Fruit fly (Drosophila melanogaster) whole organism, prepupa: ENCODE results near the gene Rrp47.
A peak's percentile ranks its signal among the peaks of the same experiment; 100 is the strongest.

ENCODE experiments used
- CG10631 ChIP-seq: fragments of 200-800 bp; sonication (Bioruptor generic); optimal IDR thresholded peaks from 2 replicates; lab custom pipeline; 2016; ENCODE audit warnings: missing biosample characterization, missing genetic modification characterization
- CG10669 ChIP-seq: fragments of 200-800 bp; sonication (Bioruptor generic); optimal IDR thresholded peaks from 3 replicates; lab custom pipeline; 2018; ENCODE audit warnings: missing biosample characterization, mild to moderate bottlenecking, missing genetic modification characterization, moderate library complexity
- CG11294 ChIP-seq: fragments of 200-800 bp; sonication (Bioruptor generic); IDR thresholded peaks from 2 replicates; pipeline ENCODE4 v1.3.6; 2022; ENCODE audit warnings: missing biosample characterization, missing genetic modification characterization
- CG11762 ChIP-seq: fragments of 200-800 bp; sonication (Bioruptor generic); optimal IDR thresholded peaks from 3 replicates; lab custom pipeline; 2016; ENCODE audit warnings: missing biosample characterization, missing genetic modification characterization; ENCODE audit not compliant: insufficient read depth
- CG15336 ChIP-seq: fragments of 200-800 bp; sonication (Bioruptor generic); IDR thresholded peaks from 2 replicates; pipeline ENCODE4 v1.3.6; 2022; ENCODE audit warnings: missing biosample characterization, missing genetic modification characterization
- CG1621 ChIP-seq: fragments of 200-800 bp; sonication (Bioruptor generic); optimal IDR thresholded peaks from 3 replicates; lab custom pipeline; 2018; ENCODE audit warnings: missing biosample characterization, mild to moderate bottlenecking, missing genetic modification characterization
- CG16779 ChIP-seq: fragments of 200-800 bp; sonication (Bioruptor generic); optimal IDR thresholded peaks from 3 replicates; lab custom pipeline; 2017; ENCODE audit warnings: missing biosample characterization, mild to moderate bottlenecking, missing genetic modification characterization
- CG3032 ChIP-seq: fragments of 200-800 bp; optimal IDR thresholded peaks from 2 replicates; lab custom pipeline; 2019; ENCODE audit warnings: missing biosample characterization, mild to moderate bottlenecking, missing genetic modification characterization, moderate library complexity
- CG31627 ChIP-seq: fragments of 200-800 bp; sonication (Bioruptor generic); optimal IDR thresholded peaks from 3 replicates; lab custom pipeline; 2016; ENCODE audit warnings: missing biosample characterization, missing genetic modification characterization
- CG34406 ChIP-seq: fragments of 200-800 bp; sonication (Bioruptor generic); optimal IDR thresholded peaks from 3 replicates; lab custom pipeline; 2016; ENCODE audit warnings: missing biosample characterization, missing genetic modification characterization
- CG3919 ChIP-seq: fragments of 200-800 bp; sonication (Bioruptor generic); optimal IDR thresholded peaks from 3 replicates; lab custom pipeline; 2016; ENCODE audit warnings: missing biosample characterization, missing genetic modification characterization
- CG6163 ChIP-seq: fragments of 200-800 bp; sonication (Bioruptor generic); IDR thresholded peaks from 3 replicates; pipeline ENCODE4 v1.3.6; 2022; ENCODE audit warnings: missing biosample characterization, missing genetic modification characterization
- CG6276 ChIP-seq: fragments of 200-800 bp; sonication (Bioruptor generic); optimal IDR thresholded peaks from 2 replicates; lab custom pipeline; 2017; ENCODE audit warnings: missing biosample characterization, mild to moderate bottlenecking, missing genetic modification characterization
- CG6792 ChIP-seq: fragments of 200-800 bp; sonication (Bioruptor generic); optimal IDR thresholded peaks from 3 replicates; lab custom pipeline; 2016; ENCODE audit warnings: missing biosample characterization, missing genetic modification characterization
- CG6854 ChIP-seq: fragments of 200-800 bp; sonication (Bioruptor generic); optimal IDR thresholded peaks from 2 replicates; lab custom pipeline; 2017; ENCODE audit warnings: missing biosample characterization, mild to moderate bottlenecking, missing genetic modification characterization
- CG7368 ChIP-seq: fragments of 200-800 bp; sonication (Bioruptor generic); optimal IDR thresholded peaks from 3 replicates; lab custom pipeline; 2016; ENCODE audit warnings: missing biosample characterization, missing genetic modification characterization
- CG8119 ChIP-seq: fragments of 200-800 bp; sonication (Bioruptor generic); IDR thresholded peaks from 3 replicates; pipeline ENCODE4 v1.3.6; 2022; ENCODE audit warnings: missing biosample characterization, missing genetic modification characterization
- CG8632 ChIP-seq: fragments of 200-800 bp; sonication (Bioruptor generic); optimal IDR thresholded peaks from 3 replicates; lab custom pipeline; 2016; ENCODE audit warnings: missing biosample characterization, missing genetic modification characterization
- Eip75B ChIP-seq: fragments of 200-800 bp; sonication (Bioruptor generic); optimal IDR thresholded peaks from 3 replicates; lab custom pipeline; 2016; ENCODE audit warnings: missing biosample characterization, missing genetic modification characterization
- Eip78C ChIP-seq: fragments of 200-800 bp; sonication (Bioruptor generic); peaks from one replicate; lab custom pipeline; 2016; ENCODE audit warnings: missing biosample characterization, missing genetic modification characterization
- Ets21C ChIP-seq: fragments of 200-800 bp; sonication (Bioruptor generic); optimal IDR thresholded peaks from 3 replicates; lab custom pipeline; 2016; ENCODE audit warnings: missing biosample characterization, missing genetic modification characterization
- Gug ChIP-seq: fragments of 200-800 bp; sonication (Bioruptor generic); IDR thresholded peaks from 2 replicates; pipeline ENCODE4 v1.3.6; 2022; ENCODE audit warnings: missing biosample characterization, missing genetic modification characterization
- Hr39 ChIP-seq: fragments of 200-800 bp; sonication (Bioruptor generic); optimal IDR thresholded peaks from 2 replicates; lab custom pipeline; 2016; ENCODE audit warnings: missing biosample characterization, missing genetic modification characterization
- Hr4 ChIP-seq: fragments of 200-800 bp; sonication (Bioruptor generic); optimal IDR thresholded peaks from 3 replicates; lab custom pipeline; 2016; ENCODE audit warnings: missing biosample characterization, missing genetic modification characterization
- Met ChIP-seq: fragments of 200-800 bp; sonication (Bioruptor generic); optimal IDR thresholded peaks from 3 replicates; lab custom pipeline; 2016; ENCODE audit warnings: missing biosample characterization, missing genetic modification characterization
- OdsH ChIP-seq: fragments of 200-800 bp; sonication (Bioruptor generic); optimal IDR thresholded peaks from 3 replicates; lab custom pipeline; 2016; ENCODE audit warnings: missing biosample characterization, missing genetic modification characterization
- Smox ChIP-seq: fragments of 200-800 bp; sonication (Bioruptor generic); optimal IDR thresholded peaks from 3 replicates; lab custom pipeline; 2016; ENCODE audit warnings: missing biosample characterization, missing genetic modification characterization
- Sox15 ChIP-seq: fragments of 200-800 bp; sonication (Bioruptor generic); optimal IDR thresholded peaks from 3 replicates; lab custom pipeline; 2016; ENCODE audit warnings: missing biosample characterization, missing genetic modification characterization
- achi ChIP-seq: fragments of 200-800 bp; sonication (Bioruptor generic); optimal IDR thresholded peaks from 3 replicates; lab custom pipeline; 2016; ENCODE audit warnings: missing biosample characterization, missing genetic modification characterization
- acj6 ChIP-seq: fragments of 200-800 bp; sonication (Bioruptor generic); optimal IDR thresholded peaks from 3 replicates; lab custom pipeline; 2016; ENCODE audit warnings: missing biosample characterization, missing genetic modification characterization
- cyc ChIP-seq: fragments of 200-800 bp; sonication (Bioruptor generic); optimal IDR thresholded peaks from 3 replicates; lab custom pipeline; 2016; ENCODE audit warnings: missing biosample characterization, missing genetic modification characterization
- dsx ChIP-seq: fragments of 200-800 bp; optimal IDR thresholded peaks from 3 replicates; lab custom pipeline; 2019; ENCODE audit warnings: missing biosample characterization, mild to moderate bottlenecking, missing genetic modification characterization, moderate library complexity; ENCODE audit not compliant: poor library complexity, severe bottlenecking
- esn ChIP-seq: fragments of 200-800 bp; sonication (Bioruptor generic); optimal IDR thresholded peaks from 2 replicates; lab custom pipeline; 2016; ENCODE audit warnings: missing biosample characterization, mild to moderate bottlenecking, missing genetic modification characterization, moderate library complexity
- fd59A ChIP-seq: fragments of 200-800 bp; sonication (Bioruptor generic); optimal IDR thresholded peaks from 2 replicates; lab custom pipeline; 2017; ENCODE audit warnings: missing biosample characterization, mild to moderate bottlenecking, missing genetic modification characterization, missing genetic modification reagents
- lz ChIP-seq: fragments of 200-800 bp; sonication (Bioruptor generic); optimal IDR thresholded peaks from 3 replicates; lab custom pipeline; 2016; ENCODE audit warnings: missing biosample characterization, missing genetic modification characterization
- spab ChIP-seq: fragments of 200-800 bp; sonication (Bioruptor generic); optimal IDR thresholded peaks from 2 replicates; lab custom pipeline; 2017; ENCODE audit warnings: missing biosample characterization, mild to moderate bottlenecking, missing genetic modification characterization, missing genetic modification reagents
- svp ChIP-seq: fragments of 200-800 bp; sonication (Bioruptor generic); peaks from one replicate; lab custom pipeline; 2016; ENCODE audit warnings: missing biosample characterization, missing genetic modification characterization
- topi ChIP-seq: fragments of 200-800 bp; sonication (Bioruptor generic); optimal IDR thresholded peaks from 3 replicates; lab custom pipeline; 2016; ENCODE audit warnings: missing biosample characterization, missing genetic modification characterization
- vri ChIP-seq: fragments of 200-800 bp; sonication (Bioruptor generic); optimal IDR thresholded peaks from 3 replicates; lab custom pipeline; 2016; ENCODE audit warnings: missing biosample characterization, mild to moderate bottlenecking, missing genetic modification characterization

Rrp47 gene

dm6 chrX:15986654-15987053 lies 42.0 kb downstream of the Rrp47 start, which contains the start of gene ND-20:
Gene ND-20, minus strand, starts transcription at chrX:15986808.
- peak; percentile 39 for TF ChIP-seq Hr39 (GFP tag; lab: Kevin White, UChicago)
- TF ChIP-seq Ets21C (GFP tag; lab: Kevin White, UChicago) = peak; percentile 8
- TF ChIP-seq CG10631 (GFP tag; lab: Kevin White, UChicago) = no peak
- TF ChIP-seq Sox15 (GFP tag; lab: Kevin White, UChicago) = no peak
- TF ChIP-seq Eip78C = peak; percentile 24
- no peak for TF ChIP-seq CG34406 (GFP tag; lab: Kevin White, UChicago)
- peak; percentile 10 for TF ChIP-seq CG31627
- no peak for TF ChIP-seq CG8632 (GFP tag; lab: Kevin White, UChicago)
- peak; percentile 36 for TF ChIP-seq CG3032 (tag; lab: Kevin White, UChicago)
- TF ChIP-seq lz (GFP tag; lab: Kevin White, UChicago) = peak; percentile 11
- no peak for TF ChIP-seq CG7368 (GFP tag; lab: Kevin White, UChicago)
- TF ChIP-seq dsx = no peak
- TF ChIP-seq esn (GFP tag; lab: Kevin White, UChicago) = peak; percentile 2
- no peak for TF ChIP-seq CG6792
- no peak for TF ChIP-seq Met (GFP tag; lab: Kevin White, UChicago)
- TF ChIP-seq cyc (GFP tag; lab: Kevin White, UChicago) = peak; percentile 11
- TF ChIP-seq fd59A (GFP tag; lab: Kevin White, UChicago) = no peak
- TF ChIP-seq topi (GFP tag; lab: Kevin White, UChicago) = no peak
- no peak for TF ChIP-seq CG3919 (GFP tag; lab: Kevin White, UChicago)
- no peak for TF ChIP-seq CG8119 (GFP tag; lab: Robert Waterston, UW)
- TF ChIP-seq svp (GFP tag; lab: Kevin White, UChicago) = peak; percentile 83
- no peak for TF ChIP-seq CG10669 (GFP tag; lab: Kevin White, UChicago)

dm6 chrX:15989631-15990030 lies 44.9 kb downstream of the Rrp47 start:
- no peak for TF ChIP-seq Sox15 (GFP tag; lab: Kevin White, UChicago)
- no peak for TF ChIP-seq vri (GFP tag; lab: Kevin White, UChicago)
- TF ChIP-seq spab (GFP tag; lab: Kevin White, UChicago) = no peak
- no peak for TF ChIP-seq Smox (GFP tag; lab: Kevin White, UChicago)
- no peak for TF ChIP-seq CG11294
- TF ChIP-seq CG1621 (tag; lab: Kevin White, UChicago) = no peak
- TF ChIP-seq CG6163 (GFP tag; lab: Robert Waterston, UW) = no peak
- TF ChIP-seq CG3032 (tag; lab: Kevin White, UChicago) = no peak
- no peak for TF ChIP-seq CG6276
- TF ChIP-seq Eip75B (GFP tag; lab: Kevin White, UChicago) = no peak
- TF ChIP-seq CG31627 = no peak
- no peak for TF ChIP-seq CG11762 (GFP tag; lab: Kevin White, UChicago)
- no peak for TF ChIP-seq Gug (GFP tag; lab: Robert Waterston, UW)
- TF ChIP-seq OdsH (GFP tag; lab: Kevin White, UChicago) = no peak
- no peak for TF ChIP-seq CG3919 (GFP tag; lab: Kevin White, UChicago)
- TF ChIP-seq CG16779 = no peak
- TF ChIP-seq Hr4 (GFP tag; lab: Kevin White, UChicago) = no peak
- TF ChIP-seq acj6 (GFP tag; lab: Kevin White, UChicago) = no peak
- no peak for TF ChIP-seq topi (GFP tag; lab: Kevin White, UChicago)
- TF ChIP-seq CG15336 (GFP tag; lab: Robert Waterston, UW) = no peak
- TF ChIP-seq, all 60 proteins: peak for 0

DNA sequence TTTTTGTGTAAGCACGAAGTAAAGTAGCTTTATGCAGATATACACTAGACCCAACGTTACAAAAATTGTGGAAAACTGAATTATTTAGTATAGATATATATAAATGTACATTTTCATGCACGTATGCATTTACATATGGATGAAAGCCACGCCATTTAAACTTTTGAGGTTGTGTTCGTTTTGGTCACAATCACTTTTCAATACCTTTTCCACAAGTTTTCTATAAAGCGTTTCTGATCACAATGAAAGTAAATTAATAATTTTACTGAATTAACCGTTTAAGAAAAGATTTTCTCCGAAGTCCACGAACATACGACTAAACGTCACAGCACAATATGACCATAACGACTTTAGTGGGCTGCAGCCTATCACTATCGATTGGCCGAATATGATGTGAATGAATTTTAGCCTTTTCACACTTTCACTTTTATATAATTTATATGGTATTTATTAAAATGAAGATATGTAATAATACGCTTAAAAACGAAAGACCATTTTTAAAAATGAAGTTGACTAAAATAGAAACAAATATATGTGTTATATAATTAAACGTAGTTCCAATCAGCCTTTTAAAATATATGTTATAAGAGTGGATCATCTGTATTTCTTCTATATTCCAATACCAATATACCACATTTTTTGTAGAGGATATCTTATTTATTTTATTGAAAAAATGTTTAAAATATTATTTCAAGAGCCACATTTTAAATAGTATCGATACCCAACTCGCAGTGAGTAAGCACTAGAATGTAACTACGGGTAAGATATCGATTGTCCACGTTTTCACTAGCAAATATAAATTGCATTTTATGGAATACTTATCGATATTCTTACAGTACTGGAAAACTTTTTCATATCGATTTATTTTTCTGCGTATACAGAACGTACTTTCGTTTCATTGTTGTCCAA lies 47.2 kb downstream of the Rrp47 start, which contains the start of the genes CG46312, eIF5 and exd:
Gene CG46312, minus strand, starts transcription at position 357 of the 909 bp plus-strand sequence.
Gene eIF5, minus strand, starts transcription at position 357 of the 909 bp plus-strand sequence.
Gene exd, plus strand, starts transcription at position 851 of the 909 bp plus-strand sequence.
- no peak for TF ChIP-seq CG8119 (GFP tag; lab: Robert Waterston, UW)
- TF ChIP-seq OdsH (GFP tag; lab: Kevin White, UChicago) = no peak
- TF ChIP-seq CG31627 = no peak
- peak; percentile 21 for TF ChIP-seq Eip78C
- no peak for TF ChIP-seq CG6854
- peak; percentile 17 for TF ChIP-seq CG10631 (GFP tag; lab: Kevin White, UChicago)
- no peak for TF ChIP-seq Ets21C (GFP tag; lab: Kevin White, UChicago)
- TF ChIP-seq achi (GFP tag; lab: Kevin White, UChicago) = peak; percentile 1
- TF ChIP-seq, all 60 proteins: peak for 3
